Worm (Caenorhabditis elegans) whole organism, L4/young adult: ENCODE data around the gene vha-1.

ENCODE experiments used
- W03F9.2 ChIP-seq: fragments of 150-350 bp; optimal IDR thresholded peaks from 2 replicates; lab custom pipeline; 2014; ENCODE audit warnings: missing biosample characterization, missing genetic modification characterization
- dao-5 ChIP-seq: sonication (generic microtip); optimal IDR thresholded peaks from 2 replicates; lab custom pipeline; 2016; ENCODE audit warnings: missing genotype, missing genetic modification characterization, moderate library complexity, missing compliant biosample characterization
- him-1 ChIP-seq: sonication (generic microtip); optimal IDR thresholded peaks from 2 replicates; lab custom pipeline; 2016; ENCODE audit warnings: missing genotype, missing genetic modification reagents, missing genetic modification characterization, missing compliant biosample characterization

ce11 chrIII:9807560-9808046, 26.5 kb downstream of the vha-1 start:
- TF ChIP-seq him-1 (tag; lab: Kevin White, UChicago) (no peak), dao-5 (tag; lab: Kevin White, UChicago) (no peak), W03F9.2 (no peak)
